Worm (Caenorhabditis elegans): ENCODE data around the gene F29B9.11.
A peak's percentile ranks its signal among the peaks of the same experiment; 100 is the strongest.

ce11 chrIV:4650624-4651094, 9.3 kb downstream of the F29B9.11 start, which contains the start of gene ubc-9:
- TF ChIP-seq ets-5 (GFP tag; IDR thresholded peaks at IDR 0.05) (no peak), zag-1 (tag; optimal IDR thresholded peaks at IDR 0.05) (no peak), ceh-82 (tag; optimal IDR thresholded peaks at IDR 0.05) (peak in 2 of 3 experiments; percentile 65 to 80), fkh-10 (GFP tag; optimal IDR thresholded peaks at IDR 0.05) (no peak), aly-2 (tag; optimal IDR thresholded peaks at IDR 0.05) (no peak), egl-27 (tag; optimal IDR thresholded peaks at IDR 0.05) (no peak), ama-1 (optimal IDR thresholded peaks at IDR 0.05) (no peak), pag-3 (tag; optimal IDR thresholded peaks at IDR 0.05; ENCODE audit: borderline replicate concordance, insufficient read depth) (no peak), C04F5.9 (tag; optimal IDR thresholded peaks at IDR 0.05) (peak; percentile 30)

Measured in whole organism, L1 larva.